Worm (Caenorhabditis elegans) whole organism, L2 larva: Measurements from ENCODE around the gene srg-8.

Source experiments
- C34F6.9 ChIP-seq: fragments of 150-350 bp; optimal IDR thresholded peaks from 2 replicates; lab custom pipeline; 2014; ENCODE audit warnings: missing biosample characterization, missing genetic modification characterization
- F13H6.1 ChIP-seq: sonication (generic microtip); optimal IDR thresholded peaks from 2 replicates; lab custom pipeline; 2016; ENCODE audit warnings: missing genetic modification characterization, missing compliant biosample characterization
- R02D3.7 ChIP-seq: fragments of 150-350 bp; optimal IDR thresholded peaks from 2 replicates; lab custom pipeline; 2014; ENCODE audit warnings: missing biosample characterization, missing genetic modification characterization
- Y55F3AM.14 ChIP-seq: fragments of 200-800 bp; sonication (Bioruptor generic); optimal IDR thresholded peaks from 2 replicates; lab custom pipeline; 2018; ENCODE audit warnings: mild to moderate bottlenecking, missing genetic modification characterization, missing compliant biosample characterization
- ZK546.5 ChIP-seq: sonication (generic microtip); optimal IDR thresholded peaks from 2 replicates; lab custom pipeline; 2017; ENCODE audit warnings: missing biosample characterization, missing genetic modification characterization
- alr-1 ChIP-seq: fragments of 150-350 bp; optimal IDR thresholded peaks from 2 replicates; lab custom pipeline; 2014; ENCODE audit warnings: missing biosample characterization, missing genetic modification characterization
- aly-2 ChIP-seq: fragments of 150-350 bp; optimal IDR thresholded peaks from 2 replicates; lab custom pipeline; 2014; ENCODE audit warnings: missing biosample characterization, missing genetic modification characterization
- ama-1 ChIP-seq: fragments of 150-350 bp; optimal IDR thresholded peaks from 2 replicates; lab custom pipeline; 2018; ENCODE audit warnings: inconsistent platforms
- blmp-1 ChIP-seq: sonication (generic microtip); optimal IDR thresholded peaks from 2 replicates; lab custom pipeline; 2017; ENCODE audit warnings: missing genetic modification characterization, mild to moderate bottlenecking, missing compliant biosample characterization, antibody characterized with exemption, moderate library complexity; ENCODE audit not compliant: insufficient read depth
- ceh-16 ChIP-seq: fragments of 150-350 bp; optimal IDR thresholded peaks from 2 replicates; lab custom pipeline; 2014; ENCODE audit warnings: missing biosample characterization, missing genetic modification characterization
- ceh-82 ChIP-seq: fragments of 150-350 bp; optimal IDR thresholded peaks from 2 replicates; lab custom pipeline; 2014; ENCODE audit warnings: missing biosample characterization, missing genetic modification characterization
- crh-2 ChIP-seq: sonication (generic microtip); optimal IDR thresholded peaks from 2 replicates; lab custom pipeline; 2017; ENCODE audit warnings: missing biosample characterization, missing genetic modification characterization
- dmd-4 ChIP-seq: sonication (generic microtip); optimal IDR thresholded peaks from 2 replicates; lab custom pipeline; 2017; ENCODE audit warnings: missing biosample characterization, missing genetic modification characterization
- egl-27 ChIP-seq: sonication (generic microtip); optimal IDR thresholded peaks from 3 replicates; lab custom pipeline; 2017; ENCODE audit warnings: missing biosample characterization, missing genetic modification reagents, missing genetic modification characterization
- elt-1 ChIP-seq: fragments of 150-350 bp; optimal IDR thresholded peaks from 2 replicates; lab custom pipeline; 2014; ENCODE audit warnings: missing biosample characterization, missing genetic modification characterization
- elt-3 ChIP-seq: sonication (generic microtip); optimal IDR thresholded peaks from 2 replicates; lab custom pipeline; 2017; ENCODE audit warnings: missing biosample characterization, missing genetic modification characterization
- fos-1 ChIP-seq: fragments of 150-350 bp; optimal IDR thresholded peaks from 2 replicates; lab custom pipeline; 2014; ENCODE audit warnings: missing biosample characterization, missing genetic modification characterization
- gmeb-1 ChIP-seq: fragments of 150-350 bp; optimal IDR thresholded peaks from 2 replicates; lab custom pipeline; 2014; ENCODE audit warnings: missing biosample characterization, missing genetic modification characterization
- lin-11 ChIP-seq: fragments of 150-350 bp; sonication (generic microtip); optimal IDR thresholded peaks from 2 replicates; lab custom pipeline; 2014; ENCODE audit warnings: missing biosample characterization, missing genetic modification characterization, inconsistent platforms, mixed read lengths
- lin-13 ChIP-seq: fragments of 150-350 bp; optimal IDR thresholded peaks from 2 replicates; lab custom pipeline; 2014; ENCODE audit warnings: missing biosample characterization, missing genetic modification reagents, missing genetic modification characterization
- lin-39 ChIP-seq: fragments of 150-350 bp; optimal IDR thresholded peaks from 2 replicates; lab custom pipeline; 2014; ENCODE audit warnings: missing biosample characterization, missing genetic modification reagents, missing genetic modification characterization
- lsy-2 ChIP-seq, 2 experiments: fragments of 150-350 bp in 1 of 2; sonication (generic microtip) in 1 of 2; optimal IDR thresholded peaks; 2 replicates each; lab custom pipeline; 2014 to 2017; ENCODE audit warnings: missing biosample characterization in 2 of 2, missing genetic modification characterization in 2 of 2
- mab-5 ChIP-seq: fragments of 150-350 bp; optimal IDR thresholded peaks from 2 replicates; lab custom pipeline; 2014; ENCODE audit warnings: missing biosample characterization, missing genetic modification characterization
- mbf-1 ChIP-seq: sonication (generic microtip); optimal IDR thresholded peaks from 2 replicates; lab custom pipeline; 2017; ENCODE audit warnings: missing biosample characterization, missing genetic modification characterization
- mdl-1 ChIP-seq, 2 experiments: fragments of 150-350 bp in 1 of 2; sonication (generic microtip) in 1 of 2; optimal IDR thresholded peaks; 2 replicates each; lab custom pipeline; 2017; ENCODE audit warnings: missing biosample characterization in 2 of 2, missing genetic modification characterization in 2 of 2
- nhr-10 ChIP-seq: sonication (generic microtip); optimal IDR thresholded peaks from 2 replicates; lab custom pipeline; 2017; ENCODE audit warnings: missing biosample characterization, missing genetic modification characterization
- nhr-11 ChIP-seq: fragments of 150-350 bp; optimal IDR thresholded peaks from 2 replicates; lab custom pipeline; 2014; ENCODE audit warnings: missing biosample characterization, missing genetic modification characterization
- nhr-12 ChIP-seq: fragments of 150-350 bp; optimal IDR thresholded peaks from 2 replicates; lab custom pipeline; 2014; ENCODE audit warnings: missing biosample characterization, missing genetic modification characterization
- nhr-129 ChIP-seq: fragments of 150-350 bp; optimal IDR thresholded peaks from 2 replicates; lab custom pipeline; 2014; ENCODE audit warnings: missing biosample characterization, missing genetic modification characterization
- nhr-21 ChIP-seq: fragments of 150-350 bp; optimal IDR thresholded peaks from 2 replicates; lab custom pipeline; 2014; ENCODE audit warnings: missing biosample characterization, missing genetic modification characterization
- nhr-23 ChIP-seq: fragments of 150-350 bp; optimal IDR thresholded peaks from 2 replicates; lab custom pipeline; 2014; ENCODE audit warnings: missing biosample characterization, missing genetic modification reagents, missing genetic modification characterization
- nhr-237 ChIP-seq: fragments of 150-350 bp; optimal IDR thresholded peaks from 2 replicates; lab custom pipeline; 2014; ENCODE audit warnings: missing biosample characterization, missing genetic modification characterization
- nhr-25 ChIP-seq: fragments of 150-350 bp; sonication (generic microtip); optimal IDR thresholded peaks from 3 replicates; lab custom pipeline; 2014; ENCODE audit warnings: missing biosample characterization, missing genetic modification characterization
- nhr-6 ChIP-seq: fragments of 150-350 bp; optimal IDR thresholded peaks from 2 replicates; lab custom pipeline; 2014; ENCODE audit warnings: missing biosample characterization, missing genetic modification characterization
- nhr-77 ChIP-seq: fragments of 150-350 bp; optimal IDR thresholded peaks from 2 replicates; lab custom pipeline; 2014; ENCODE audit warnings: missing biosample characterization, missing genetic modification characterization
- peb-1 ChIP-seq: fragments of 150-350 bp; optimal IDR thresholded peaks from 2 replicates; lab custom pipeline; 2014; ENCODE audit warnings: missing biosample characterization, missing genetic modification characterization
- sem-4 ChIP-seq: fragments of 150-350 bp; optimal IDR thresholded peaks from 2 replicates; lab custom pipeline; 2014; ENCODE audit warnings: missing biosample characterization, missing genetic modification reagents, missing genetic modification characterization
- skn-1 ChIP-seq: sonication (generic microtip); optimal IDR thresholded peaks from 2 replicates; lab custom pipeline; 2017; ENCODE audit warnings: missing biosample characterization, missing genetic modification characterization
- sma-3 ChIP-seq: sonication (generic microtip); optimal IDR thresholded peaks from 2 replicates; lab custom pipeline; 2016; ENCODE audit warnings: missing genetic modification reagents, missing genetic modification characterization, missing compliant biosample characterization
- sma-9 ChIP-seq, 2 experiments: fragments of 150-350 bp in 1 of 2; sonication (generic microtip) in 1 of 2; optimal IDR thresholded peaks; 2 replicates each; lab custom pipeline; 2014 to 2016; ENCODE audit warnings: missing genetic modification characterization in 2 of 2, mild to moderate bottlenecking in 1 of 2, missing biosample characterization in 1 of 2, missing compliant biosample characterization in 1 of 2, missing genetic modification reagents in 1 of 2, moderate library complexity in 1 of 2
- snpc-4 ChIP-seq: fragments of 150-350 bp; optimal IDR thresholded peaks from 2 replicates; lab custom pipeline; 2014; ENCODE audit warnings: missing biosample characterization, missing genetic modification characterization
- unc-39 ChIP-seq: fragments of 150-350 bp; optimal IDR thresholded peaks from 2 replicates; lab custom pipeline; 2014; ENCODE audit warnings: missing biosample characterization, missing genetic modification characterization
- unc-55 ChIP-seq: fragments of 150-350 bp; sonication (generic microtip); optimal IDR thresholded peaks from 3 replicates; lab custom pipeline; 2014; ENCODE audit warnings: missing biosample characterization, missing genetic modification reagents, missing genetic modification characterization
- unc-62 ChIP-seq: fragments of 150-350 bp; optimal IDR thresholded peaks from 2 replicates; lab custom pipeline; 2014; ENCODE audit warnings: missing biosample characterization, missing genetic modification reagents, missing genetic modification characterization
- zag-1 ChIP-seq: fragments of 150-350 bp; optimal IDR thresholded peaks from 2 replicates; lab custom pipeline; 2014; ENCODE audit warnings: missing biosample characterization, missing genetic modification characterization
- ztf-1 ChIP-seq: fragments of 200-800 bp; sonication (Bioruptor generic); conservative IDR thresholded peaks from 2 replicates; pipeline ENCODE4 v1.3.6; 2022; ENCODE audit warnings: missing genetic modification characterization, missing compliant biosample characterization
- ztf-11 ChIP-seq: sonication (generic microtip); optimal IDR thresholded peaks from 2 replicates; lab custom pipeline; 2017; ENCODE audit warnings: missing biosample characterization, missing genetic modification characterization
- ztf-4 ChIP-seq: fragments of 150-350 bp; optimal IDR thresholded peaks from 2 replicates; lab custom pipeline; 2014; ENCODE audit warnings: missing biosample characterization, missing genetic modification characterization

The srg-8 gene

DNA sequence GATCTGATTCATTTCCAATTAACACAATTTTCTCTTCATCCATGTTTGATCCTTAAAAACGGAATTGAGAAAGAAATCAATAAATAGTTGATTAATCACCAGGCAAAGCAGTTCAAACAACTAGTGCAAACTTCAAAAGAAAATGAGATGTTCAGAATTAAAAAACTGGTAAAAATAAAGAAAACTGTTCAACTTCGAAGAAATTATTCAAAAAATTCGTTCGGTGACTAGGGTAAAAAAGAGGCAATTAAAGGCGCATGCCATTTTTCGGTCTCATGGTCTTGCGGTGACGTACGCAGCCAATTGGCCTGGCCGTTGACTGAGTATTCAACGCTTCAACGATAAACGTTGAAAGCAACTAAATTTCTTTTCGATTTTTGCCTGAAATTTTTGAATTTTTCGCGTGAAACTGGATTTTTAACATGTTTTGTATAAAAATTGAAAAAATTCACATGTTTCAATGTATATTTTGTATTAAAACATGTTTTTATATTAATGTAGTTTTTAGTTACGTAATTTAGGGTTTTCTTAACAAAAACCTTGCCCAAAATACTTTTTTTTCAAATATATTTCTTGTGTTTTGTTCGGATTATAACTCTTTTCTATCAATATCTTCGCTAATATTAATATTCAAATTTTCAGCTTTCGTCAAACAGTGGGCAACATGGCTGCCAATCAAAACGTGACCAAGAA lies 48.3 kb downstream of the srg-8 start, which contains the start of the genes sna-3 and rps-3:
sna-3 (minus strand) TSS at position 51 of the 693 bp plus-strand sequence.
rps-3 (plus strand) TSS at position 643 of the 693 bp plus-strand sequence.
- TF ChIP-seq snpc-4 (tag; lab: Kevin White, UChicago) (peak; percentile 63), elt-3 (tag; lab: Kevin White, UChicago) (no peak), peb-1 (no peak), nhr-21 (tag; lab: Kevin White, UChicago) (peak; percentile 64), ama-1 (lab: Kevin White, UChicago) (no peak), unc-55 (GFP tag; lab: Kevin White, UChicago) (peak; percentile 93), nhr-237 (no peak), egl-27 (tag; lab: Kevin White, UChicago) (peak; percentile 21), sma-3 (GFP tag; lab: Kevin White, UChicago) (peak; percentile 52), lin-13 (GFP tag; lab: Kevin White, UChicago) (peak; percentile 81), nhr-10 (tag; lab: Kevin White, UChicago) (no peak), Y55F3AM.14 (GFP tag; lab: Kevin White, UChicago) (no peak), elt-1 (tag; lab: Kevin White, UChicago) (no peak), R02D3.7 (no peak), fos-1 (peak; percentile 70), ZK546.5 (tag; lab: Kevin White, UChicago) (peak; percentile 40), nhr-25 (peak; percentile 73), lin-11 (tag; lab: Kevin White, UChicago) (peak; percentile 82), dmd-4 (tag; lab: Kevin White, UChicago) (no peak), nhr-77 (no peak), mbf-1 (tag; lab: Kevin White, UChicago) (no peak), ceh-82 (tag; lab: Kevin White, UChicago) (no peak), unc-62 (GFP tag; lab: Kevin White, UChicago) (no peak), mab-5 (no peak), nhr-6 (tag; lab: Kevin White, UChicago) (no peak), skn-1 (tag; lab: Kevin White, UChicago) (no peak), sma-9 (GFP tag; optimal IDR thresholded peaks at IDR 0.05; lab: Kevin White, UChicago) (peak; percentile 55), sma-9 (tag; optimal IDR thresholded peaks at IDR 0.05; lab: Kevin White, UChicago) (no peak), lin-39 (tag; lab: Kevin White, UChicago) (no peak), nhr-23 (tag; lab: Kevin White, UChicago) (no peak), mdl-1 (tag; optimal IDR thresholded peaks at IDR 0.05; lab: Kevin White, UChicago) (no peak), aly-2 (tag; lab: Kevin White, UChicago) (no peak), blmp-1 (tag; lab: Kevin White, UChicago) (peak; percentile 8), zag-1 (tag; lab: Kevin White, UChicago) (peak; percentile 10), ztf-1 (GFP tag; lab: Robert Waterston, UW) (no peak), ztf-4 (tag; lab: Kevin White, UChicago) (no peak), nhr-12 (no peak), crh-2 (tag; lab: Kevin White, UChicago) (peak; percentile 90), ztf-11 (tag; lab: Kevin White, UChicago) (no peak), F13H6.1 (tag; lab: Kevin White, UChicago) (peak; percentile 64), C34F6.9 (tag; lab: Kevin White, UChicago) (peak; percentile 90), nhr-129 (tag; lab: Kevin White, UChicago) (peak; percentile 91), gmeb-1 (tag; lab: Kevin White, UChicago) (peak; percentile 78), unc-39 (tag; lab: Kevin White, UChicago) (no peak), lsy-2 (tag; optimal IDR thresholded peaks at IDR 0.05; lab: Kevin White, UChicago) (peak; percentile 68 to 92), ceh-16 (tag; lab: Kevin White, UChicago) (peak; percentile 52), alr-1 (tag; lab: Kevin White, UChicago) (no peak), nhr-11 (tag; lab: Kevin White, UChicago) (no peak), sem-4 (tag; lab: Kevin White, UChicago) (no peak)
